Fruit fly (Drosophila melanogaster) whole organism, embryonic: Measurements from ENCODE around the gene CG34462.
A peak's percentile ranks its signal among the peaks of the same experiment; 100 is the strongest.

Experiments used
- CG10267 ChIP-seq: fragments of 200-800 bp; sonication (Bioruptor generic); optimal IDR thresholded peaks from 2 replicates; lab custom pipeline; 2018; ENCODE audit warnings: missing biosample characterization, mild to moderate bottlenecking, missing genetic modification characterization, moderate library complexity
- CG10654 ChIP-seq: fragments of 200-800 bp; sonication (Bioruptor generic); optimal IDR thresholded peaks from 2 replicates; lab custom pipeline; 2016; ENCODE audit warnings: missing biosample characterization, missing genetic modification characterization
- CG12104 ChIP-seq: fragments of 200-800 bp; sonication (Bioruptor generic); optimal IDR thresholded peaks from 3 replicates; lab custom pipeline; 2016; ENCODE audit warnings: missing biosample characterization, missing genetic modification characterization
- CG12659 ChIP-seq: fragments of 200-800 bp; sonication (Bioruptor generic); optimal IDR thresholded peaks from 3 replicates; lab custom pipeline; 2017; ENCODE audit warnings: mild to moderate bottlenecking, missing biosample characterization, missing genetic modification reagents, missing genetic modification characterization
- CG13123 ChIP-seq: fragments of 200-800 bp; sonication (Bioruptor generic); optimal IDR thresholded peaks from 2 replicates; lab custom pipeline; 2016; ENCODE audit warnings: missing biosample characterization, missing genetic modification characterization
- CG14050 ChIP-seq: fragments of 200-800 bp; sonication (Bioruptor generic); IDR thresholded peaks from 3 replicates; pipeline ENCODE4 v1.3.6; 2022; ENCODE audit warnings: missing biosample characterization, missing genetic modification characterization
- CG16813 ChIP-seq: fragments of 200-800 bp; sonication (Bioruptor generic); IDR thresholded peaks from 3 replicates; pipeline ENCODE4 v1.3.6; 2022; ENCODE audit warnings: missing biosample characterization, missing genetic modification characterization; ENCODE audit not compliant: partially characterized antibody
- CG17186 ChIP-seq: fragments of 200-800 bp; sonication (Bioruptor generic); optimal IDR thresholded peaks from 3 replicates; lab custom pipeline; 2017; ENCODE audit warnings: missing biosample characterization, missing genetic modification reagents, missing genetic modification characterization
- CG18619 ChIP-seq: fragments of 200-800 bp; sonication (Bioruptor generic); optimal IDR thresholded peaks from 3 replicates; lab custom pipeline; 2017; ENCODE audit warnings: missing biosample characterization, mild to moderate bottlenecking, missing genetic modification characterization
- CG2678 ChIP-seq: fragments of 200-800 bp; sonication (Bioruptor generic); optimal IDR thresholded peaks from 3 replicates; lab custom pipeline; 2019; ENCODE audit warnings: missing biosample characterization, mild to moderate bottlenecking, missing genetic modification characterization, moderate library complexity
- CG31388 ChIP-seq: fragments of 200-800 bp; sonication (Bioruptor generic); optimal IDR thresholded peaks from 2 replicates; lab custom pipeline; 2016; ENCODE audit warnings: missing biosample characterization, missing genetic modification characterization
- CG34224 ChIP-seq: fragments of 200-800 bp; sonication (Bioruptor generic); IDR thresholded peaks from 3 replicates; pipeline ENCODE4 v1.3.6; 2022; ENCODE audit warnings: missing biosample characterization, missing genetic modification characterization; ENCODE audit not compliant: partially characterized antibody
- CG4360 ChIP-seq: fragments of 200-800 bp; sonication (Bioruptor generic); IDR thresholded peaks from 2 replicates; pipeline ENCODE4 v1.3.6; 2022; ENCODE audit warnings: missing biosample characterization, missing genetic modification characterization
- Deaf1 ChIP-seq: fragments of 200-800 bp; optimal IDR thresholded peaks from 3 replicates; lab custom pipeline; 2019; ENCODE audit warnings: missing biosample characterization, mild to moderate bottlenecking, missing genetic modification characterization, moderate library complexity
- Dek ChIP-seq: fragments of 200-800 bp; sonication (Bioruptor generic); optimal IDR thresholded peaks from 3 replicates; lab custom pipeline; 2019; ENCODE audit warnings: missing biosample characterization, mild to moderate bottlenecking, missing genetic modification characterization, moderate library complexity
- Dll ChIP-seq: fragments of 200-800 bp; sonication (Bioruptor generic); IDR thresholded peaks from 4 replicates; pipeline ENCODE4 v1.3.6; 2022; ENCODE audit warnings: missing biosample characterization, missing genetic modification characterization; ENCODE audit not compliant: partially characterized antibody
- Dp ChIP-seq: fragments of 200-800 bp; sonication (Bioruptor generic); optimal IDR thresholded peaks from 2 replicates; lab custom pipeline; 2018; ENCODE audit warnings: missing biosample characterization, mild to moderate bottlenecking, missing genetic modification characterization, moderate library complexity
- Fer2 ChIP-seq: fragments of 200-800 bp; sonication (Bioruptor generic); optimal IDR thresholded peaks from 2 replicates; lab custom pipeline; 2018; ENCODE audit warnings: missing biosample characterization, mild to moderate bottlenecking, missing genetic modification characterization, moderate library complexity
- HLH3B ChIP-seq: fragments of 200-800 bp; sonication (Bioruptor generic); IDR thresholded peaks from 2 replicates; pipeline ENCODE4 v1.3.6; 2022; ENCODE audit warnings: missing biosample characterization, missing genetic modification characterization
- HLH4C ChIP-seq: fragments of 200-800 bp; sonication (Bioruptor generic); IDR thresholded peaks from 3 replicates; pipeline ENCODE4 v1.3.6; 2022; ENCODE audit warnings: missing biosample characterization, missing genetic modification characterization; ENCODE audit not compliant: partially characterized antibody
- HLHmδ ChIP-seq: fragments of 200-800 bp; sonication (Bioruptor generic); optimal IDR thresholded peaks from 2 replicates; lab custom pipeline; 2018; ENCODE audit warnings: missing biosample characterization, mild to moderate bottlenecking, missing genetic modification characterization, moderate library complexity
- Hand ChIP-seq: fragments of 200-800 bp; sonication (Bioruptor generic); optimal IDR thresholded peaks from 2 replicates; lab custom pipeline; 2017; ENCODE audit warnings: mild to moderate bottlenecking, missing biosample characterization, missing genetic modification reagents, missing genetic modification characterization
- Meics ChIP-seq: fragments of 200-800 bp; sonication (Bioruptor generic); optimal IDR thresholded peaks from 2 replicates; lab custom pipeline; 2017; ENCODE audit warnings: missing biosample characterization, mild to moderate bottlenecking, missing genetic modification characterization
- NK7.1 ChIP-seq: fragments of 200-800 bp; sonication (Bioruptor generic); optimal IDR thresholded peaks from 3 replicates; lab custom pipeline; 2016; ENCODE audit warnings: missing biosample characterization, missing genetic modification characterization
- Pdp1 ChIP-seq, 2 experiments: fragments of 200-800 bp; sonication (Bioruptor generic); optimal IDR thresholded peaks; 3 replicates each; lab custom pipeline; 2016; ENCODE audit warnings: missing biosample characterization in 2 of 2, missing genetic modification characterization in 2 of 2, mild to moderate bottlenecking in 1 of 2, moderate library complexity in 1 of 2
- Ravus ChIP-seq: fragments of 200-800 bp; sonication (Bioruptor generic); IDR thresholded peaks from 2 replicates; pipeline ENCODE4 v1.3.6; 2022; ENCODE audit warnings: missing biosample characterization, missing genetic modification characterization
- ab ChIP-seq: fragments of 200-800 bp; sonication (Bioruptor generic); optimal IDR thresholded peaks from 2 replicates; lab custom pipeline; 2016; ENCODE audit warnings: missing biosample characterization, missing genetic modification characterization
- al ChIP-seq: fragments of 200-800 bp; sonication (Bioruptor generic); IDR thresholded peaks from 2 replicates; pipeline ENCODE4 v1.3.6; 2022; ENCODE audit warnings: missing biosample characterization, missing genetic modification characterization
- caup ChIP-seq: fragments of 200-800 bp; sonication (Bioruptor generic); optimal IDR thresholded peaks from 3 replicates; lab custom pipeline; 2017; ENCODE audit warnings: missing biosample characterization, mild to moderate bottlenecking, missing genetic modification characterization, moderate library complexity; ENCODE audit not compliant: severe bottlenecking
- chn ChIP-seq: fragments of 200-800 bp; sonication (Bioruptor generic); optimal IDR thresholded peaks from 2 replicates; lab custom pipeline; 2016; ENCODE audit warnings: missing biosample characterization, missing genetic modification characterization
- da ChIP-seq: fragments of 200-800 bp; sonication (Bioruptor generic); optimal IDR thresholded peaks from 2 replicates; lab custom pipeline; 2016; ENCODE audit warnings: missing biosample characterization, missing genetic modification characterization
- dpn ChIP-seq, 2 experiments: fragments of 200-800 bp; sonication (Bioruptor generic); optimal IDR thresholded peaks; 3 replicates each; lab custom pipeline; 2016; ENCODE audit warnings: missing biosample characterization in 2 of 2, missing genetic modification characterization in 2 of 2
- dysf ChIP-seq: fragments of 200-800 bp; sonication (Bioruptor generic); IDR thresholded peaks from 3 replicates; pipeline ENCODE4 v1.3.6; 2022; ENCODE audit warnings: missing biosample characterization, missing genetic modification characterization
- esg ChIP-seq: fragments of 200-800 bp; sonication (Bioruptor generic); conservative IDR thresholded peaks from 2 replicates; pipeline ENCODE4 v1.3.6; 2022; ENCODE audit warnings: missing biosample characterization, missing genetic modification characterization
- ham ChIP-seq: fragments of 200-800 bp; sonication (Bioruptor generic); IDR thresholded peaks from 2 replicates; pipeline ENCODE4 v1.3.6; 2022; ENCODE audit warnings: missing biosample characterization, missing genetic modification characterization
- lilli ChIP-seq: fragments of 200-800 bp; sonication (Bioruptor generic); optimal IDR thresholded peaks from 3 replicates; lab custom pipeline; 2016; ENCODE audit warnings: missing biosample characterization, missing genetic modification characterization
- maf-S ChIP-seq: fragments of 200-800 bp; sonication (Bioruptor generic); optimal IDR thresholded peaks from 2 replicates; lab custom pipeline; 2016; ENCODE audit warnings: missing biosample characterization, missing genetic modification characterization
- nau ChIP-seq: fragments of 200-800 bp; sonication (Bioruptor generic); optimal IDR thresholded peaks from 3 replicates; lab custom pipeline; 2017; ENCODE audit warnings: missing biosample characterization, mild to moderate bottlenecking, missing genetic modification characterization, missing genetic modification reagents
- oc ChIP-seq: fragments of 200-800 bp; sonication (Bioruptor generic); optimal IDR thresholded peaks from 2 replicates; lab custom pipeline; 2018; ENCODE audit warnings: missing biosample characterization, mild to moderate bottlenecking, missing genetic modification characterization, moderate library complexity
- otp ChIP-seq: fragments of 200-800 bp; sonication (Bioruptor generic); IDR thresholded peaks from 3 replicates; pipeline ENCODE4, ENCODE4 v1.3.6; 2022; ENCODE audit warnings: missing biosample characterization, missing genetic modification characterization
- sens ChIP-seq: fragments of 200-800 bp; sonication (Bioruptor generic); peaks from one replicate; lab custom pipeline; 2016; ENCODE audit warnings: missing biosample characterization, missing genetic modification characterization
- seq ChIP-seq: fragments of 200-800 bp; sonication (Bioruptor generic); IDR thresholded peaks from 2 replicates; pipeline ENCODE4 v1.3.6; 2022; ENCODE audit warnings: missing biosample characterization, missing genetic modification characterization
- shn ChIP-seq: fragments of 200-800 bp; sonication (Bioruptor generic); optimal IDR thresholded peaks from 3 replicates; lab custom pipeline; 2016; ENCODE audit warnings: missing biosample characterization, missing genetic modification characterization
- sim ChIP-seq: fragments of 200-800 bp; sonication (Bioruptor generic); IDR thresholded peaks from 2 replicates; pipeline ENCODE4 v1.3.6; 2022; ENCODE audit warnings: missing biosample characterization, missing genetic modification characterization
- vfl ChIP-seq: fragments of 200-800 bp; sonication (Bioruptor generic); optimal IDR thresholded peaks from 2 replicates; lab custom pipeline; 2016; ENCODE audit warnings: missing biosample characterization, missing genetic modification characterization
- vnd ChIP-seq: fragments of 200-800 bp; sonication (Bioruptor generic); IDR thresholded peaks from 3 replicates; pipeline ENCODE4 v1.3.6; 2022; ENCODE audit warnings: missing biosample characterization, missing genetic modification characterization; ENCODE audit not compliant: partially characterized antibody
- wor ChIP-seq: fragments of 200-800 bp; sonication (Bioruptor generic); IDR thresholded peaks from 2 replicates; pipeline ENCODE4 v1.3.6; 2022; ENCODE audit warnings: missing biosample characterization, missing genetic modification characterization
- yki ChIP-seq: fragments of >200 bp; optimal IDR thresholded peaks from 3 replicates; lab custom pipeline; 2018
- zfh2 ChIP-seq: fragments of 200-800 bp; sonication (Bioruptor generic); optimal IDR thresholded peaks from 2 replicates; lab custom pipeline; 2016; ENCODE audit warnings: missing biosample characterization, missing genetic modification characterization

The CG34462 gene

DNA sequence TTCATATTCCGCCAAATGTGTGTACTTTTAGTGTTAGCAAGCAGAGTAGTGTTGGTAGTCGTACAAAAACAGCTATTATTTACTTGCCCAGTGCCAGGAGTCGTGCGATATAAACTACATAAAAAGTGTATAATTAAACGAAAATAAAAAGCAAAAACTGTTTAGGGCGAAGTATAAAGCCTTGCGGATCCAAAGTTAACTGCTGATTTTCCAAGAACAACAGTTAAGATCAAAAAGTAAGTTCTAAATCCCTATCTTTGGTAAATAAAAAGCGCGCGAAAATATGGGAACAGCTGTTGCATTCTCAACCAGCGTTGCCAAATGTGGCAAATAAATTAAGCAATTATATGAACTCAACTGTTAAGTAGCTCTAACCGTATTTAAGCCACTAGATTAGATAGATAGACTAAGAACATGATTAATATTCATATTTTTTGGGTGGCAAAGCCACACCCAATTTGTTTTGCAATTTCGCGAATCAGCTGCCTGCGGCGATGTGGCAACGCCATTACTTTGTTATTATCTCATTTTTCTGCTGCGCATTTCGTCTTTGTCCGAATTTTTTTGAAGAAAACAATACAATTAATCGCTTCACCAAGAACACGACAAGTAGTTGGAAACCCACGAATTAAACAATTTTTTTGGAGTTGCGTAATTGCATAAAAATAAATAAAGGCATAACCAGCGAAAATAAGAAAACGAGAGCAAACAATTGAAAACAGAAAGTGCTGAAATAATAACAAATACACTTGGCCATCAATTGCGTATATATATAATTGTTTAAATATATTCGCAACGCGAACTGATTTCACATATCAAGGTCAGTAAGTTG lies 12.1 kb downstream of the CG34462 start, which contains the start of the genes Prim1 and CG7083 (continued):
- TF ChIP-seq HLHmδ (GFP tag; lab: Kevin White, UChicago) (no peak), CG2678 (tag; lab: Kevin White, UChicago) (no peak), CG14050 (GFP tag; lab: Robert Waterston, UW) (peak; percentile 42; the same call in 1 of the 3 replicates), Dll (GFP tag; lab: Robert Waterston, UW) (0 out of 4 replicates have a peak, but pooled peaks have one; percentile 49), CG10267 (tag; lab: Kevin White, UChicago) (peak; percentile 94), CG12104 (peak; percentile 3), shn (peak; percentile 47), al (GFP tag; lab: Robert Waterston, UW) (0 out of 2 replicates have a peak, but pooled peaks have one; percentile 35), HLH4C (no peak), nau (GFP tag; lab: Kevin White, UChicago) (no peak), Ravus (GFP tag; lab: Robert Waterston, UW) (no peak), oc (tag; lab: Kevin White, UChicago) (no peak), CG13123 (GFP tag; lab: Kevin White, UChicago) (peak; percentile 39), chn (GFP tag; lab: Kevin White, UChicago) (peak; percentile 81), ham (GFP tag; lab: Robert Waterston, UW) (no peak), vnd (GFP tag; lab: Robert Waterston, UW) (no peak), CG34224 (no peak), esg (GFP tag; lab: Robert Waterston, UW) (no peak), CG4360 (GFP tag; lab: Robert Waterston, UW) (no peak), otp (GFP tag; lab: Robert Waterston, UW) (0 out of 3 replicates have a peak, but pooled peaks have one; percentile 9), wor (GFP tag; lab: Robert Waterston, UW) (no peak), da (GFP tag; lab: Kevin White, UChicago) (peak; percentile 43), Pdp1 (GFP tag; optimal IDR thresholded peaks at IDR 0.05; lab: Kevin White, UChicago) (peak; percentile 57 to 90), sim (GFP tag; lab: Robert Waterston, UW) (no peak), CG31388 (peak; percentile 7), Dp (GFP tag; lab: Kevin White, UChicago) (peak; percentile 81), sens (peak; percentile 93), seq (GFP tag; lab: Robert Waterston, UW) (0 out of 2 replicates have a peak, but pooled peaks have one; percentile 27), Dek (tag; lab: Kevin White, UChicago) (no peak), zfh2 (peak; percentile 57), Hand (GFP tag; lab: Kevin White, UChicago) (no peak), dysf (GFP tag; lab: Robert Waterston, UW) (no peak), CG17186 (GFP tag; lab: Kevin White, UChicago) (peak; percentile 81), Deaf1 (tag; lab: Kevin White, UChicago) (no peak), lilli (GFP tag; lab: Kevin White, UChicago) (peak; percentile 73), CG18619 (GFP tag; lab: Kevin White, UChicago) (peak; percentile 64), CG10654 (GFP tag; lab: Kevin White, UChicago) (peak; percentile 54), CG12659 (GFP tag; lab: Kevin White, UChicago) (peak; percentile 47), yki (lab: Kevin White, UChicago) (no peak), vfl (GFP tag; lab: Kevin White, UChicago) (peak; percentile 41), ab (GFP tag; lab: Kevin White, UChicago) (no peak), CG16813 (no peak), maf-S (GFP tag; lab: Kevin White, UChicago) (peak; percentile 39), dpn (GFP tag; optimal IDR thresholded peaks at IDR 0.05; lab: Kevin White, UChicago) (peak; percentile 43 to 52), caup (peak; percentile 55), Fer2 (tag; lab: Kevin White, UChicago) (no peak), HLH3B (no peak; the same call in 1 of the 2 replicates), Meics (peak; percentile 58), NK7.1 (GFP tag; lab: Kevin White, UChicago) (peak; percentile 37)
